Fruit fly (Drosophila melanogaster) whole organism, embryonic: ENCODE data around the gene Elal.

ENCODE experiments used
- ATbp ChIP-seq: fragments of 200-800 bp; sonication (Bioruptor generic); optimal IDR thresholded peaks from 2 replicates; lab custom pipeline; 2017; ENCODE audit warnings: missing biosample characterization, mild to moderate bottlenecking, missing genetic modification characterization, missing genetic modification reagents
- Bgb ChIP-seq: fragments of 200-800 bp; sonication (Bioruptor generic); IDR thresholded peaks from 2 replicates; pipeline ENCODE4 v1.3.6; 2022; ENCODE audit warnings: missing biosample characterization, missing genetic modification characterization; ENCODE audit not compliant: partially characterized antibody
- CG10543 ChIP-seq: fragments of 200-800 bp; sonication (Bioruptor generic); optimal IDR thresholded peaks from 3 replicates; lab custom pipeline; 2017; ENCODE audit warnings: missing biosample characterization, mild to moderate bottlenecking, missing genetic modification characterization, moderate library complexity
- CG11093 ChIP-seq: fragments of 200-800 bp; sonication (Bioruptor generic); IDR thresholded peaks from 3 replicates; pipeline ENCODE4 v1.3.6; 2022; ENCODE audit warnings: missing biosample characterization, missing genetic modification characterization
- CG11560 ChIP-seq: fragments of 200-800 bp; sonication (Bioruptor generic); IDR thresholded peaks from 3 replicates; pipeline ENCODE4 v1.3.6; 2022; ENCODE audit warnings: missing biosample characterization, missing genetic modification characterization
- CG11695 ChIP-seq: fragments of 200-800 bp; sonication (Bioruptor generic); IDR thresholded peaks from 3 replicates; pipeline ENCODE4 v1.3.6; 2022; ENCODE audit warnings: missing biosample characterization, missing genetic modification characterization
- CG12155 ChIP-seq: fragments of 200-800 bp; sonication (Bioruptor generic); optimal IDR thresholded peaks from 3 replicates; lab custom pipeline; 2016; ENCODE audit warnings: missing biosample characterization, missing genetic modification characterization
- CG14441 ChIP-seq: fragments of 200-800 bp; sonication (Bioruptor generic); IDR thresholded peaks from 2 replicates; pipeline ENCODE4 v1.3.6; 2022; ENCODE audit warnings: missing biosample characterization, missing genetic modification characterization
- CG14860 ChIP-seq: fragments of 200-800 bp; sonication (Bioruptor generic); IDR thresholded peaks from 3 replicates; pipeline ENCODE4 v1.3.6; 2022; ENCODE audit warnings: missing biosample characterization, missing genetic modification characterization; ENCODE audit not compliant: partially characterized antibody
- CG15601 ChIP-seq: fragments of 200-800 bp; sonication (Bioruptor generic); optimal IDR thresholded peaks from 3 replicates; lab custom pipeline; 2019; ENCODE audit warnings: missing biosample characterization, mild to moderate bottlenecking, missing genetic modification characterization, moderate library complexity
- CG1603 ChIP-seq: fragments of 200-800 bp; sonication (Bioruptor generic); optimal IDR thresholded peaks from 2 replicates; lab custom pipeline; 2019; ENCODE audit warnings: missing biosample characterization, mild to moderate bottlenecking, missing genetic modification characterization, moderate library complexity
- CG2116 ChIP-seq: fragments of 200-800 bp; sonication (Bioruptor generic); optimal IDR thresholded peaks from 3 replicates; lab custom pipeline; 2018; ENCODE audit warnings: missing biosample characterization, mild to moderate bottlenecking, missing genetic modification characterization
- CG4424 ChIP-seq: fragments of 200-800 bp; sonication (Bioruptor generic); optimal IDR thresholded peaks from 3 replicates; lab custom pipeline; 2016; ENCODE audit warnings: missing biosample characterization, missing genetic modification characterization
- CG5245 ChIP-seq: fragments of 200-800 bp; sonication (Bioruptor generic); optimal IDR thresholded peaks from 3 replicates; lab custom pipeline; 2016; ENCODE audit warnings: missing biosample characterization, missing genetic modification characterization
- CG5953 ChIP-seq: fragments of 200-800 bp; sonication (Bioruptor generic); IDR thresholded peaks from 2 replicates; pipeline ENCODE4 v1.3.6; 2022; ENCODE audit warnings: missing biosample characterization, missing genetic modification characterization
- CG7271 ChIP-seq: fragments of 200-800 bp; sonication (Bioruptor generic); optimal IDR thresholded peaks from 2 replicates; lab custom pipeline; 2018; ENCODE audit warnings: missing biosample characterization, mild to moderate bottlenecking, missing genetic modification characterization, moderate library complexity
- CG7839 ChIP-seq: fragments of 200-800 bp; sonication (Bioruptor generic); optimal IDR thresholded peaks from 3 replicates; lab custom pipeline; 2018; ENCODE audit warnings: missing biosample characterization, mild to moderate bottlenecking, missing genetic modification characterization, moderate library complexity
- CG8944 ChIP-seq: fragments of 200-800 bp; sonication (Bioruptor generic); optimal IDR thresholded peaks from 3 replicates; lab custom pipeline; 2016; ENCODE audit warnings: missing biosample characterization, missing genetic modification characterization
- CG9727 ChIP-seq: fragments of 200-800 bp; sonication (Bioruptor generic); optimal IDR thresholded peaks from 3 replicates; lab custom pipeline; 2017; ENCODE audit warnings: missing biosample characterization, mild to moderate bottlenecking, missing genetic modification characterization
- Camta ChIP-seq: fragments of 200-800 bp; sonication (Bioruptor generic); optimal IDR thresholded peaks from 2 replicates; lab custom pipeline; 2016; ENCODE audit warnings: missing biosample characterization, missing genetic modification characterization
- D19B ChIP-seq: fragments of 200-800 bp; sonication (Bioruptor generic); optimal IDR thresholded peaks from 2 replicates; lab custom pipeline; 2017; ENCODE audit warnings: missing biosample characterization, mild to moderate bottlenecking, missing genetic modification characterization
- Doc2 ChIP-seq: fragments of 200-800 bp; sonication (Bioruptor generic); IDR thresholded peaks from 2 replicates; pipeline ENCODE4 v1.3.6; 2022; ENCODE audit warnings: missing biosample characterization, missing genetic modification characterization
- Elba2 ChIP-seq: fragments of 200-800 bp; sonication (Bioruptor generic); optimal IDR thresholded peaks from 3 replicates; lab custom pipeline; 2016; ENCODE audit warnings: missing biosample characterization, missing genetic modification characterization
- H2.0 ChIP-seq: fragments of 200-800 bp; sonication (Bioruptor generic); IDR thresholded peaks from 2 replicates; pipeline ENCODE4 v1.3.6; 2022; ENCODE audit warnings: missing biosample characterization, missing genetic modification characterization
- HmgZ ChIP-seq: fragments of 200-800 bp; sonication (Bioruptor generic); optimal IDR thresholded peaks from 2 replicates; lab custom pipeline; 2018; ENCODE audit warnings: missing biosample characterization, mild to moderate bottlenecking, missing genetic modification characterization
- Max ChIP-seq: fragments of 200-800 bp; sonication (Bioruptor generic); optimal IDR thresholded peaks from 2 replicates; lab custom pipeline; 2016; ENCODE audit warnings: missing biosample characterization, mild to moderate bottlenecking, missing genetic modification characterization
- Scr ChIP-seq: fragments of 200-800 bp; sonication (Bioruptor generic); IDR thresholded peaks from 2 replicates; pipeline ENCODE4 v1.3.6; 2022; ENCODE audit warnings: missing biosample characterization, missing genetic modification characterization; ENCODE audit not compliant: partially characterized antibody
- Stat92E ChIP-seq, 3 experiments: fragments of >200 bp in 2 of 3; fragments of 200-800 bp in 1 of 3; sonication (Bioruptor generic) in 1 of 3; optimal IDR thresholded peaks; 2 replicates each; lab custom pipeline; 2017 to 2019; ENCODE audit warnings: missing biosample characterization in 3 of 3, missing genetic modification characterization in 3 of 3, mild to moderate bottlenecking in 1 of 3, moderate library complexity in 1 of 3
- aop ChIP-seq: fragments of 200-800 bp; sonication (Bioruptor generic); IDR thresholded peaks from 2 replicates; pipeline ENCODE4 v1.3.6; 2022; ENCODE audit warnings: missing biosample characterization, missing genetic modification characterization
- ato ChIP-seq: fragments of 200-800 bp; sonication (Bioruptor generic); IDR thresholded peaks from 2 replicates; pipeline ENCODE4 v1.3.6; 2022; ENCODE audit warnings: missing biosample characterization, missing genetic modification characterization; ENCODE audit not compliant: partially characterized antibody
- bab2 ChIP-seq: fragments of 200-800 bp; sonication (Bioruptor generic); optimal IDR thresholded peaks from 2 replicates; lab custom pipeline; 2016; ENCODE audit warnings: missing biosample characterization, missing genetic modification characterization
- cg ChIP-seq: fragments of 200-800 bp; sonication (Bioruptor generic); optimal IDR thresholded peaks from 3 replicates; lab custom pipeline; 2019; ENCODE audit warnings: missing biosample characterization, mild to moderate bottlenecking, missing genetic modification characterization, moderate library complexity
- ci ChIP-seq: fragments of 200-800 bp; sonication (Bioruptor generic); IDR thresholded peaks from 3 replicates; pipeline ENCODE4 v1.3.6; 2022; ENCODE audit warnings: missing biosample characterization, missing genetic modification characterization
- crp ChIP-seq, 2 experiments: fragments of 200-800 bp; sonication (Bioruptor generic); optimal IDR thresholded peaks; 2 replicates in 1 of 2; 3 replicates in 1 of 2; lab custom pipeline; 2017; ENCODE audit warnings: missing biosample characterization in 2 of 2, missing genetic modification characterization in 2 of 2, mild to moderate bottlenecking in 1 of 2, moderate library complexity in 1 of 2
- danr ChIP-seq: fragments of 200-800 bp; sonication (Bioruptor generic); IDR thresholded peaks from 2 replicates; pipeline ENCODE4 v1.3.6; 2022; ENCODE audit warnings: missing biosample characterization, missing genetic modification characterization
- emc ChIP-seq: fragments of 200-800 bp; sonication (Bioruptor generic); optimal IDR thresholded peaks from 2 replicates; lab custom pipeline; 2016; ENCODE audit warnings: missing biosample characterization, missing genetic modification characterization
- esg ChIP-seq: fragments of 200-800 bp; sonication (Bioruptor generic); conservative IDR thresholded peaks from 2 replicates; pipeline ENCODE4 v1.3.6; 2022; ENCODE audit warnings: missing biosample characterization, missing genetic modification characterization
- gsb ChIP-seq: fragments of 200-800 bp; sonication (Bioruptor generic); IDR thresholded peaks from 2 replicates; pipeline ENCODE4 v1.3.6; 2022; ENCODE audit warnings: missing biosample characterization, missing genetic modification characterization
- lilli ChIP-seq: fragments of 200-800 bp; sonication (Bioruptor generic); optimal IDR thresholded peaks from 3 replicates; lab custom pipeline; 2016; ENCODE audit warnings: missing biosample characterization, missing genetic modification characterization
- mam ChIP-seq: fragments of 200-800 bp; sonication (Bioruptor generic); optimal IDR thresholded peaks from 3 replicates; lab custom pipeline; 2016; ENCODE audit warnings: missing biosample characterization, missing genetic modification characterization
- salm ChIP-seq: fragments of 200-800 bp; sonication (Bioruptor generic); optimal IDR thresholded peaks from 2 replicates; lab custom pipeline; 2018; ENCODE audit warnings: missing biosample characterization, mild to moderate bottlenecking, missing genetic modification characterization
- sd ChIP-seq: fragments of 200-800 bp; sonication (Bioruptor generic); optimal IDR thresholded peaks from 3 replicates; lab custom pipeline; 2018; ENCODE audit warnings: missing biosample characterization, mild to moderate bottlenecking, missing genetic modification characterization, moderate library complexity
- seq ChIP-seq: fragments of 200-800 bp; sonication (Bioruptor generic); IDR thresholded peaks from 2 replicates; pipeline ENCODE4 v1.3.6; 2022; ENCODE audit warnings: missing biosample characterization, missing genetic modification characterization
- sim ChIP-seq: fragments of 200-800 bp; sonication (Bioruptor generic); IDR thresholded peaks from 2 replicates; pipeline ENCODE4 v1.3.6; 2022; ENCODE audit warnings: missing biosample characterization, missing genetic modification characterization
- sisA ChIP-seq: fragments of 200-800 bp; sonication (Bioruptor generic); IDR thresholded peaks from 2 replicates; pipeline ENCODE4 v1.3.6; 2022; ENCODE audit warnings: missing biosample characterization, missing genetic modification characterization
- stc ChIP-seq: fragments of 200-800 bp; sonication (Bioruptor generic); IDR thresholded peaks from 2 replicates; pipeline ENCODE4 v1.3.6; 2022; ENCODE audit warnings: missing biosample characterization, missing genetic modification characterization
- tna ChIP-seq: fragments of 200-800 bp; sonication (Bioruptor generic); IDR thresholded peaks from 2 replicates; pipeline ENCODE4 v1.3.6; 2022; ENCODE audit warnings: missing biosample characterization, missing genetic modification characterization; ENCODE audit not compliant: partially characterized antibody
- zen2 ChIP-seq: fragments of 200-800 bp; sonication (Bioruptor generic); IDR thresholded peaks from 3 replicates; pipeline ENCODE4 v1.3.6; 2022; ENCODE audit warnings: missing biosample characterization, missing genetic modification characterization; ENCODE audit not compliant: partially characterized antibody

Gene Elal

DNA sequence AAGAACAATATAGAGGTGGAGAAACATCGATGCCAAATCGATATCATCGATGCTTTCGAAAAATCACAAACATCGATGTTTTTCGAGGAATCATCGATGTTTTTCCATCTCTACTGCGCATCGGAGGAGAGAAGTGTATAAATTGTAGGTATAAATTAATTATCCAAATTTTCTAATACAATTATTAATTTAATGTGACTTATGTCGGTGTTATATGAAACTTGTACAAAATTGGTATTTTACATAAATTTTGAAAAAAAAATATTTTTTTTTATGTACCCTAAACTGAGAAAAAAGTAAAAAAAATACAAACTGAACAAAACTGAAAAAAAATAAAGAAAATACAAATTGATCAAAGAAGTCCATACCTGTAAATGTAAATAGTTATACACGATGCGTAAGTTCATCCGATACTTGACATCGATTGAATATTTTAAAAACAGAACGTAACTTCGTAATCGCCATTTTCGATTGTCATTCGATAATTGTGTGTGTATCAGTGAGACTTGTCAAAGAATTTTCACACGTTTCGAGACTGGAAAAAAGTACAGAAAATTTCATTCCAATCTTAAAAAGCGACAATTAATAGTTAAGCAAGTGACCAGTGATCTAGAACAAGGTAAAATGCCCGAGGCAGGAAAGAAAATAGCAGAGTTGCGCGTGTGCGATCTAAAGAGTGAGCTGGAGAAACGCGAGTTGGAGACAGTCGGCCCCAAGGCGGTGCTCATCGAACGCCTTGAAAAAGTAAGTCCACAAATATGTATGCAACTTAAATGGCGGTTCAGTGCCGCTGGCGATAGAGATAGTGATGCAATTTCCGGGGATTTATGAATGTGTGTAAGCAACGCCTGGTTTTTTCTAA, 47.9 kb upstream of the Elal start, which contains the start of the genes CG5808 and Saf-B (continued):
- peak in 1 of 2 experiments; percentile 37 for TF ChIP-seq crp (GFP tag; optimal IDR thresholded peaks at IDR 0.05; lab: Kevin White, UChicago)
- no peak for TF ChIP-seq CG8944 (GFP tag; lab: Kevin White, UChicago)
- no peak for TF ChIP-seq CG10543 (GFP tag; lab: Kevin White, UChicago)
- TF ChIP-seq CG12155 (GFP tag; lab: Kevin White, UChicago) = peak; percentile 44
- no peak for TF ChIP-seq salm (tag; lab: Kevin White, UChicago)
- peak; percentile 76 for TF ChIP-seq Bgb (GFP tag; lab: Robert Waterston, UW)
- no peak for TF ChIP-seq cg
- TF ChIP-seq Scr (GFP tag; lab: Robert Waterston, UW) = peak; percentile 86
- TF ChIP-seq esg = peak; percentile 33; the same call in 1 of the 2 replicates
- TF ChIP-seq CG5245 (GFP tag; lab: Kevin White, UChicago) = peak; percentile 57
- TF ChIP-seq CG2116 (GFP tag; lab: Kevin White, UChicago) = peak; percentile 79
- TF ChIP-seq aop = no peak
- TF ChIP-seq Max (GFP tag; lab: Kevin White, UChicago) = peak; percentile 61
- TF ChIP-seq emc = no peak
- TF ChIP-seq D19B (GFP tag; lab: Kevin White, UChicago) = no peak
- no peak for TF ChIP-seq CG1603
- peak; percentile 52 for TF ChIP-seq ato
- TF ChIP-seq seq (GFP tag; lab: Robert Waterston, UW) = no peak; the same call in 1 of the 2 replicates
- TF ChIP-seq CG11560 (tag; lab: Robert Waterston, UW) = peak; percentile 92
- no peak for TF ChIP-seq Elba2
- no peak for TF ChIP-seq HmgZ (tag; lab: Kevin White, UChicago)
- TF ChIP-seq CG11695 (GFP tag; lab: Robert Waterston, UW) = 0 out of 3 replicates have a peak, but pooled peaks have one; percentile 28
- no peak for TF ChIP-seq gsb
- no peak for TF ChIP-seq danr (GFP tag; lab: Robert Waterston, UW)
- TF ChIP-seq sim (GFP tag; lab: Robert Waterston, UW) = no peak
- peak; percentile 76 for TF ChIP-seq CG9727 (GFP tag; lab: Kevin White, UChicago)
- no peak for TF ChIP-seq ci (GFP tag; lab: Robert Waterston, UW)
- peak; percentile 83 for TF ChIP-seq tna (GFP tag; lab: Robert Waterston, UW)
- TF ChIP-seq Stat92E (GFP tag; optimal IDR thresholded peaks at IDR 0.05; lab: Kevin White, UChicago) = no peak
- TF ChIP-seq CG15601 (tag; lab: Kevin White, UChicago) = no peak
- peak; percentile 43; the same call in 1 of the 2 replicates for TF ChIP-seq CG14441
- no peak for TF ChIP-seq stc (GFP tag; lab: Robert Waterston, UW)
- TF ChIP-seq H2.0 (GFP tag; lab: Robert Waterston, UW) = no peak
- TF ChIP-seq ATbp = no peak
- no peak for TF ChIP-seq CG5953
- peak; percentile 38 for TF ChIP-seq lilli (GFP tag; lab: Kevin White, UChicago)
- TF ChIP-seq Doc2 (GFP tag; lab: Robert Waterston, UW) = no peak
- TF ChIP-seq CG11093 (GFP tag; lab: Robert Waterston, UW) = no peak
- TF ChIP-seq CG14860 (GFP tag; lab: Robert Waterston, UW) = peak; percentile 92
- TF ChIP-seq bab2 (GFP tag; lab: Kevin White, UChicago) = no peak
- no peak for TF ChIP-seq CG7839 (tag; lab: Kevin White, UChicago)
- peak; percentile 69 for TF ChIP-seq zen2 (GFP tag; lab: Robert Waterston, UW)
- no peak for TF ChIP-seq sd (tag; lab: Kevin White, UChicago)
- TF ChIP-seq mam (GFP tag; lab: Kevin White, UChicago) = no peak
- no peak for TF ChIP-seq Camta (GFP tag; lab: Kevin White, UChicago)
- peak; percentile 7 for TF ChIP-seq CG7271 (tag; lab: Kevin White, UChicago)
- TF ChIP-seq sisA (GFP tag; lab: Robert Waterston, UW) = 0 out of 2 replicates have a peak, but pooled peaks have one; percentile 12
- TF ChIP-seq CG4424 (GFP tag; lab: Kevin White, UChicago) = peak; percentile 58
